Fruit fly (Drosophila melanogaster): Measurements from ENCODE around the gene CG43218.

DNA sequence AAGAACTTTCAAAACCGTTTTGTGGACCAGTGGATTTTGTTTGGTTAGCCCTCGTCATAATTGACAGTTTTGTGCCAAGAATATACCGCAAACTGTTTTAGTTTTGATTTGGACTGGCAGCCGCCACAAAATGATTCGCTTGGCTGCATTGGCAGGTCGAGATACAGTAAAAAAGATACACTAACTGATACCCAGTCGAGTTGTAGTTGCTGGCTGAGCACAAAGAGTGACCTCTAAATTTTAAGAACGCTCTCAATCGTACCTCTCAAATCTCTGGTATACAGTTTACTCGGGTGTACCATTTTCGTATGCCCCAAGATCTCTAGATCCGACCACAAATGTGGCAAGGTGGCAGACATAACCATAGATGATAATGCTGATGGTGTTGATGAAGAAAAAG is 14.9 kb upstream of the CG43218 start:
- TF ChIP-seq D1 (tag; optimal IDR thresholded peaks at IDR 0.05) (no peak), Pif1B (GFP tag; optimal IDR thresholded peaks at IDR 0.05) (no peak), CG14655 (GFP tag; optimal IDR thresholded peaks at IDR 0.05) (no peak), CG15710 (tag; optimal IDR thresholded peaks at IDR 0.05) (no peak), Pif1A (GFP tag; optimal IDR thresholded peaks at IDR 0.05) (no peak), CG8159 (tag; optimal IDR thresholded peaks at IDR 0.05) (no peak), fd96Ca (GFP tag; IDR thresholded peaks at IDR 0.05) (no peak), gl (tag; optimal IDR thresholded peaks at IDR 0.05) (no peak), rn (GFP tag; IDR thresholded peaks at IDR 0.05) (no peak)

All from whole organism, pupa.